Worm (Caenorhabditis elegans) whole organism, L4/young adult: Measurements from ENCODE around the gene T09E8.4.

Experiments
- W03F9.2 ChIP-seq: fragments of 150-350 bp; optimal IDR thresholded peaks from 2 replicates; lab custom pipeline; 2014; ENCODE audit warnings: missing biosample characterization, missing genetic modification characterization
- him-1 ChIP-seq: sonication (generic microtip); optimal IDR thresholded peaks from 2 replicates; lab custom pipeline; 2016; ENCODE audit warnings: missing genotype, missing genetic modification reagents, missing genetic modification characterization, missing compliant biosample characterization

DNA sequence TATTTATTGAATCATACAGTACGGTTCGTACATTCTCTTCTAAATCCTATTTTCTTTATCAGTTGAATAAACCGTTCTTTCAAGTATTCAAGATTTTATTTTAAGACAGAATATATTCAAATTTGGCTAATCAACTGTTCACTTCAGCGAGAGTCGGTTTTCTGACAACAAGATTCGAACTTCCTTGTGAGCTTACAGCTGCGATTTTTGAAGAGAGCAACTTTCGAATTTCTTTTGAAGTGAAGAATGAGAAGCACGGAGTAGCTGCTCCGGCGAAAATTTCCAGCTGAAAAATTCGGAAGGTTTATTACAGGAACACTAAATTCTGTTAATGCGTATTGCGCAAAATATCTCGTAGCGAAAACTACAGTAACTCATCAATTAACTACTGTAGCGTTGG lies 2.6 kb downstream of the T09E8.4 start:
- TF ChIP-seq him-1 (tag; lab: Kevin White, UChicago): no peak
- TF ChIP-seq W03F9.2 (tag; lab: Kevin White, UChicago): no peak
